Worm (Caenorhabditis elegans): ENCODE data around the gene pqn-89.

Gene pqn-89

DNA sequence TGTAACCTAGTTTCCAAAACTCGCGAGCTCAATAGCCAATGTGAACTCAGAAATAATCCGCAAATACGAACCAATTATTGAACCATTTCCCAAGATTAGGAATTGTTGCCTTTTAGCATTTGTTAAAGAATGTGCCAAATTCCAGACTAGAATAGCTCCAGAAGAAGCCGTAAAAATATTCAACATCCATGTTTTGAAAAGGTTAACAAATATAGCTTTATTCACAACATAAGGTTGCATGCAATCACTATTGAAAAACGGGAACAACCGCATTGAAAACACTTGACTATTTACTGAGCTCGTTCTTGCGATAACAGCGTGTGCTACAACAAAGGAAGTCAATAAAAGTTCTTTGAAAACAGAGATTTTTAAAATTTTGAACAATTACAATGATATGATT is 20.0 kb downstream of the pqn-89 start:
- TF ChIP-seq aly-1 (tag; optimal IDR thresholded peaks at IDR 0.05) (no peak), F13C5.2 (tag; optimal IDR thresholded peaks at IDR 0.05) (no peak), hmg-4 (GFP tag; optimal IDR thresholded peaks at IDR 0.05) (no peak), tbx-37 (GFP tag; conservative IDR thresholded peaks at IDR 0.05) (no peak), ama-1 (optimal IDR thresholded peaks at IDR 0.05) (no peak), B0310.2 (tag; optimal IDR thresholded peaks at IDR 0.05) (no peak), pes-1 (GFP tag; IDR thresholded peaks at IDR 0.05) (no peak)

DNA sequence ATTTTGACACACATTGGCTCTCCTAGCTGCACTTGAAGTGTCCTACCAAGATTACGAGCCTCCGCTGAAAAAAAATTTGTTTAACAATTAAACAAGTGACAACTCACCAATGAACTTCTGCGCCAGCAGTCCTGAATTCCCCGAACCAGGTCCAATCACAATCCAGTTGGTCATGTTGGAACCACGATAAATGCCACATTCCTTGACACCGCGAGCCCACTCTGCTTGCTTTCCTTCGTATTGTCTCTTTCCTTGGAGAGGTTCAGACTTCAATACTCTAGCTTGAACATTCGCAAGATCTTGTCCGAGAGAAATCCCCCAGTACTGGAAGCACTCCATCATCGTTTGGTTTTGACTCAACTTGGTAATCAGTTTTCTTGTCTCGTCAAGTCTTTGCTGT is 21.7 kb downstream of the pqn-89 start:
- TF ChIP-seq sea-1 (GFP tag; conservative IDR thresholded peaks at IDR 0.05): no peak
- TF ChIP-seq tra-4 (tag; optimal IDR thresholded peaks at IDR 0.05): no peak
- no peak for TF ChIP-seq ets-7 (tag; optimal IDR thresholded peaks at IDR 0.05)
- TF ChIP-seq ama-1 (optimal IDR thresholded peaks at IDR 0.05): no peak
- TF ChIP-seq ceh-13 (GFP tag; optimal IDR thresholded peaks at IDR 0.05): no peak
- TF ChIP-seq aly-1 (tag; optimal IDR thresholded peaks at IDR 0.05): no peak
- no peak for TF ChIP-seq tbx-37 (GFP tag; conservative IDR thresholded peaks at IDR 0.05)

DNA sequence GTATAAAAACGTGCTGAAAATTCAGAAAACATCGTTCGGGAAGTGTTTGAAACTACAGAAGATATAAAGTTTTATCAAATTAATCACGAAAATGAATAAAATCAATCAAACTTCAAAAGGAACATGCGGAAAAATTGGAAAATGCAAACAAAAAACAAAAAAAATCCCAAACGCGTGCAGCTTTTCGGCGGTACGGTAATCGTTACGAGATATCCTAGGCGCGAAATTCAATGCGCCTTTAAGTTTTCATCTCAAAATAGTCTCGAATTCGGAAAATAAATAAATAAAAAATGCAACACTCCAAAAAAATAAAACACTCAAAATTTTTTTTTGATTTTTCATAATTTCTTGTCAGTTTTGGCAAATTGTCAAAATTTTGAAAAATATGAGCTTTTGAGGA is 23.3 kb downstream of the pqn-89 start:
- no peak for TF ChIP-seq F13C5.2 (tag; optimal IDR thresholded peaks at IDR 0.05)
- no peak for TF ChIP-seq pes-1 (GFP tag; IDR thresholded peaks at IDR 0.05)
- TF ChIP-seq flt-1 (GFP tag; IDR thresholded peaks at IDR 0.05): no peak
- no peak for TF ChIP-seq hnd-1 (tag; optimal IDR thresholded peaks at IDR 0.05)
- TF ChIP-seq ets-7 (tag; optimal IDR thresholded peaks at IDR 0.05): no peak
- no peak for TF ChIP-seq ama-1 (optimal IDR thresholded peaks at IDR 0.05)
- TF ChIP-seq tra-4 (tag; optimal IDR thresholded peaks at IDR 0.05): no peak
- TF ChIP-seq aly-1 (tag; optimal IDR thresholded peaks at IDR 0.05): no peak
- no peak for TF ChIP-seq scrt-1 (GFP tag; IDR thresholded peaks at IDR 0.05)
- TF ChIP-seq B0310.2 (tag; optimal IDR thresholded peaks at IDR 0.05): no peak
- TF ChIP-seq ceh-13 (GFP tag; optimal IDR thresholded peaks at IDR 0.05): no peak
- TF ChIP-seq ceh-36 (tag; optimal IDR thresholded peaks at IDR 0.05): no peak
- TF ChIP-seq tbx-37 (GFP tag; conservative IDR thresholded peaks at IDR 0.05): no peak
- no peak for TF ChIP-seq hmg-4 (GFP tag; optimal IDR thresholded peaks at IDR 0.05)
- TF ChIP-seq tbx-11 (GFP tag; IDR thresholded peaks at IDR 0.05): no peak
- TF ChIP-seq hmbx-1 (tag; optimal IDR thresholded peaks at IDR 0.05): no peak
- no peak for TF ChIP-seq sea-1 (GFP tag; conservative IDR thresholded peaks at IDR 0.05)

DNA sequence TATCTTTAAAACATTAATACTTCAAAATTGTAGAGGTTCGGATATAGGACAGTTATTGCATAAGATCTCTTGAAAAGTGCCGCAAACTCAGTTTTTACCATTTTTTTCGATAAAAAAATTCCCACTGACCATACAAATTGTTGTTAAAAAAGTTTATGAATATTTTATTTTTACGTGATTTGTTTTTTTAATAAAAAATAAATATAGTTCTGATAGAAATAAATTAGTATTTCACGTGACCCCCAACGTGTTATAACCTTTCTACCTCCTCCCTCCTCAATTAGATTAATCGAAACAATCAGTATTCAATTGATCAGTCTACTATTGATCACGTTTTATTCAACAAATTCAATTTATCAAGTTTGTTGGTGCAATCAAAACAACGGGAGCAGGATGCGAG is 24.9 kb downstream of the pqn-89 start, which contains the start of gene C01G5.4:
C01G5.4 (plus strand) TSS at position 301 of the 400 bp plus-strand sequence.
- TF ChIP-seq scrt-1 (GFP tag; IDR thresholded peaks at IDR 0.05): no peak

DNA sequence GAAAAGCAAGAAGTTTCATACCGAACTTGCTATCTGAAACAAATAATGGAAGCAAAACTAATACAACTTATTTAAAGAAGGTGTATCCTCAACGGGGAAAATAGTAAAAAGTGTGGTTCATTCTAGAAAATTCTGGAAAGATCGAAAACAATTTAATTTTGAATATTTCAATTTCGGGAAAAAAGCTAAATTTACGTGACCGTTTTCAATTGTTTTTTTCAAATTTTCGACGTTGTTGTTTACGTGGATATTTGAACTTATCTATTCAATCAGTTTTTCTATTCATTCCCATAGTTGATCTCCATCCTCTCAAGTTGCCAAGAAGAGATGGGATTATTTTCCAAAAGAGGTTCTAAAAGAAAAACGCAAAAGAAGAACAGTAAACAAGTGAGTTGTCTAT is 29.4 kb downstream of the pqn-89 start, which contains the start of gene C01G5.3:
C01G5.3 (plus strand) TSS at position 301 of the 400 bp plus-strand sequence.
- no peak for TF ChIP-seq B0310.2 (tag; optimal IDR thresholded peaks at IDR 0.05)
- no peak for TF ChIP-seq pes-1 (GFP tag; IDR thresholded peaks at IDR 0.05)
- TF ChIP-seq ets-7 (tag; optimal IDR thresholded peaks at IDR 0.05): no peak
- no peak for TF ChIP-seq tbx-11 (GFP tag; IDR thresholded peaks at IDR 0.05)
- no peak for TF ChIP-seq scrt-1 (GFP tag; IDR thresholded peaks at IDR 0.05)
- no peak for TF ChIP-seq hmg-4 (GFP tag; optimal IDR thresholded peaks at IDR 0.05)
- TF ChIP-seq hmbx-1 (tag; optimal IDR thresholded peaks at IDR 0.05): no peak

DNA sequence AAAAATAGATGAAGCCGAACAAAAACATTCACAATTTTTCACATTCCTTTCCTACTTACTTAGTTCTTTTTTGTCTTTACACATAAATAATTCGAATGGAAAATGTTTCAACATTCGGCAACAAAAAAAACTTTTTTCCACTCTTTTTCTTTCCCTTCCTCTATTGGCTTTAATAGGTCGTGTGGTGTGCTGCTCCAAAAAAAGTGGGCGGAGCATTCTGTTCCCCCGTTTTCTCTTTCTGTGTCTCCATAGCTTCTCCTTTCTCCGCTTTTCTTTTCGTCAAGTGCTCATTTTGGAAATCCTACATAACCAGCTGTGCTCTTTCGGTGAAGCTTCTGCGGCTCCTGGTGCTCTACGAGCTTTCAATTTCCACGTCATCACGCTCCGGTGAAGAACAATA is 34.9 kb downstream of the pqn-89 start, which contains the start of gene C01G5.25:
C01G5.25 (plus strand) TSS at position 250 of the 400 bp plus-strand sequence.
- TF ChIP-seq ceh-36 (tag; optimal IDR thresholded peaks at IDR 0.05): no peak
- TF ChIP-seq sea-1 (GFP tag; conservative IDR thresholded peaks at IDR 0.05): no peak

DNA sequence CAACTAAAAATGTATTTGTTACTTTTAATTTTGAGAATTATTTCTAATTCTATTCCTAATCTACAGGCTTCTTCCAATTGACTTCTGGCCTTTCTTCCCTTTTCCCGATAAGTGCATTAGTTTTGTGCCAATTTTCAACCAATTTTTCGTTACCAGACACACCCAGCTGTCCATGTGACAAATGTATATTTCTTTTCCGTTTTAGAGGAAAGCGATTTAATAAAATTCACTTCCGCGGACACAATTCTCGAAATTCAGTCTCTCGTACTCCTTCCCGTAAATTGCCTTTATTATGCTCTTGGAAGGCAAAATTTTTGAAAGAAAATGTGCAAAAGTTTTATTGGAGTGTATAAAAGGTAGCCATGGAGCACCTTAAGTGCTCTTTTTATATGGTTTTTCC is 36.4 kb downstream of the pqn-89 start:
- TF ChIP-seq pes-1 (GFP tag; IDR thresholded peaks at IDR 0.05) (no peak), aly-1 (tag; optimal IDR thresholded peaks at IDR 0.05) (no peak), ceh-13 (GFP tag; optimal IDR thresholded peaks at IDR 0.05) (no peak), B0310.2 (tag; optimal IDR thresholded peaks at IDR 0.05) (no peak), hnd-1 (tag; optimal IDR thresholded peaks at IDR 0.05) (no peak), scrt-1 (GFP tag; IDR thresholded peaks at IDR 0.05) (no peak), sea-1 (GFP tag; conservative IDR thresholded peaks at IDR 0.05) (no peak)

DNA sequence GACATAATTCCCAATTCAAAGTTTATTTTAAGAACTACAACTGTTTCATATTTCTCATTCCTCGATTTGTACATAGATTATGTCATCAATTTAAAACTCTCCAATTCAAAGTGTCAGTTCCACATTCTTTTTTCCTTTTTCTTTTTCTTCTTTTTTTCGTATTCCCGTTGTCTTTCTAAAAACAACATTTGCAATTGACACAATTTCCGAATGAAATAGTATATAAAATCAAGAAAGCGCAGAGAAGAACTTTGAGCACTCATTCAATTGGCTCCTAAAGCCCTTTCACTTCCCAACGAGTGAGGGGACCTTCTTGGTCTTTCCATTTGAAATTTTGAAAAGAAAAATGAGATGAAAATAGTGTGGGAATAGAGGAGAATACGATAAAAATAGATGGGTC is 40.9 kb downstream of the pqn-89 start:
- no peak for TF ChIP-seq F13C5.2 (tag; optimal IDR thresholded peaks at IDR 0.05)
- TF ChIP-seq ceh-13 (GFP tag; optimal IDR thresholded peaks at IDR 0.05): no peak
- no peak for TF ChIP-seq hnd-1 (tag; optimal IDR thresholded peaks at IDR 0.05)
- no peak for TF ChIP-seq tra-4 (tag; optimal IDR thresholded peaks at IDR 0.05)
- no peak for TF ChIP-seq ets-7 (tag; optimal IDR thresholded peaks at IDR 0.05)
- TF ChIP-seq scrt-1 (GFP tag; IDR thresholded peaks at IDR 0.05): no peak
- TF ChIP-seq tbx-11 (GFP tag; IDR thresholded peaks at IDR 0.05): no peak
- no peak for TF ChIP-seq B0310.2 (tag; optimal IDR thresholded peaks at IDR 0.05)
- TF ChIP-seq flt-1 (GFP tag; IDR thresholded peaks at IDR 0.05): no peak
- no peak for TF ChIP-seq sea-1 (GFP tag; conservative IDR thresholded peaks at IDR 0.05)
- TF ChIP-seq ceh-36 (tag; optimal IDR thresholded peaks at IDR 0.05): no peak
- no peak for TF ChIP-seq pes-1 (GFP tag; IDR thresholded peaks at IDR 0.05)
- no peak for TF ChIP-seq aly-1 (tag; optimal IDR thresholded peaks at IDR 0.05)
- no peak for TF ChIP-seq hmbx-1 (tag; optimal IDR thresholded peaks at IDR 0.05)
- TF ChIP-seq hmg-4 (GFP tag; optimal IDR thresholded peaks at IDR 0.05): no peak
- no peak for TF ChIP-seq ama-1 (optimal IDR thresholded peaks at IDR 0.05)
- no peak for TF ChIP-seq tbx-37 (GFP tag; conservative IDR thresholded peaks at IDR 0.05)

DNA sequence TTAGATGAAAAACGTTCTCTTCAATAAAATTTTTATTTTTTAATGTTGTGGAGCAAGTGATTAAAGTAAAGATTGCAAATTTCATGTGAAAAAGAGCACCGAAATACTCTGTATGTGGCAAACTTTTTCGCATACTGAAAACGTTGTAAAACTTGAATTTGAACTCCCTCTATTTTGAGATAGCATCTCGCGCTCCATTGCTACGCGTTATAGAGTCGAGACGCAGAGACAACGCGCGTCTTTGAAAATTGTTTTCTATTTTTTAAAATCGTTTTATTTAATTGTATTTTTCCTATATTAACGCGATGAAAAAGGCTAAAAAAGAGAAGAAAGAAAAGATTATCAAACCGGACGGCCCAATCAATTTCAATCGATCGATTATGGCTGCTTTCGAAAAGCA is 42.1 kb downstream of the pqn-89 start, which contains the start of gene fan-1:
fan-1 (plus strand) TSS at position 78 of the 400 bp plus-strand sequence.
- TF ChIP-seq F13C5.2 (tag; optimal IDR thresholded peaks at IDR 0.05) (no peak), tbx-11 (GFP tag; IDR thresholded peaks at IDR 0.05) (no peak), ets-7 (tag; optimal IDR thresholded peaks at IDR 0.05) (no peak)
